Worm (Caenorhabditis elegans) whole organism, L4/young adult: ENCODE data around the gene H20J04.6.

Experiments
- W03F9.2 ChIP-seq: fragments of 150-350 bp; optimal IDR thresholded peaks from 2 replicates; lab custom pipeline; 2014; ENCODE audit warnings: missing biosample characterization, missing genetic modification characterization
- him-1 ChIP-seq: sonication (generic microtip); optimal IDR thresholded peaks from 2 replicates; lab custom pipeline; 2016; ENCODE audit warnings: missing genotype, missing genetic modification reagents, missing genetic modification characterization, missing compliant biosample characterization

ce11 chrII:4372867-4373397 lies 49.9 kb downstream of the H20J04.6 start:
- TF ChIP-seq him-1 (tag; lab: Kevin White, UChicago) (no peak), W03F9.2 (tag; lab: Kevin White, UChicago) (no peak)
